Fruit fly (Drosophila melanogaster) whole organism, embryonic: ENCODE results near the gene CG9760.

Source experiments
- CG10543 ChIP-seq: fragments of 200-800 bp; sonication (Bioruptor generic); optimal IDR thresholded peaks from 3 replicates; lab custom pipeline; 2017; ENCODE audit warnings: missing biosample characterization, mild to moderate bottlenecking, missing genetic modification characterization, moderate library complexity
- CG10959 ChIP-seq: fragments of 200-800 bp; sonication (Bioruptor generic); IDR thresholded peaks from 2 replicates; pipeline ENCODE4 v1.3.6; 2022; ENCODE audit warnings: missing biosample characterization, missing genetic modification characterization
- CG11456 ChIP-seq: fragments of 200-800 bp; sonication (Bioruptor generic); IDR thresholded peaks from 3 replicates; pipeline ENCODE4 v1.3.6; 2022; ENCODE audit warnings: missing biosample characterization, missing genetic modification characterization
- CG15073 ChIP-seq: fragments of 200-800 bp; sonication (Bioruptor generic); optimal IDR thresholded peaks from 2 replicates; lab custom pipeline; 2016; ENCODE audit warnings: missing biosample characterization, missing genetic modification characterization
- CG16779 ChIP-seq: fragments of 200-800 bp; sonication (Bioruptor generic); IDR thresholded peaks from 2 replicates; pipeline ENCODE4 v1.3.6; 2022; ENCODE audit warnings: missing biosample characterization, missing genetic modification characterization
- CG17361 ChIP-seq: fragments of 200-800 bp; sonication (Bioruptor generic); IDR thresholded peaks from 3 replicates; pipeline ENCODE4 v1.3.6; 2022; ENCODE audit warnings: missing biosample characterization, missing genetic modification characterization
- CG2120 ChIP-seq: fragments of 200-800 bp; sonication (Bioruptor generic); optimal IDR thresholded peaks from 3 replicates; lab custom pipeline; 2016; ENCODE audit warnings: missing biosample characterization, missing genetic modification characterization
- CG2889 ChIP-seq: fragments of 200-800 bp; sonication (Bioruptor generic); IDR thresholded peaks from 3 replicates; pipeline ENCODE4 v1.3.6; 2022; ENCODE audit warnings: missing biosample characterization, missing genetic modification characterization
- CG34376 ChIP-seq: fragments of 200-800 bp; sonication (Bioruptor generic); optimal IDR thresholded peaks from 2 replicates; lab custom pipeline; 2018; ENCODE audit warnings: missing biosample characterization, mild to moderate bottlenecking, missing genetic modification characterization
- CG3838 ChIP-seq: fragments of 200-800 bp; sonication (Bioruptor generic); optimal IDR thresholded peaks from 3 replicates; lab custom pipeline; 2016; ENCODE audit warnings: missing biosample characterization, missing genetic modification characterization
- CG4404 ChIP-seq: fragments of 200-800 bp; sonication (Bioruptor generic); IDR thresholded peaks from 2 replicates; pipeline ENCODE4 v1.3.6; 2022; ENCODE audit warnings: missing biosample characterization, missing genetic modification characterization
- CG7987 ChIP-seq: fragments of 200-800 bp; sonication (Bioruptor generic); optimal IDR thresholded peaks from 2 replicates; lab custom pipeline; 2018; ENCODE audit warnings: missing biosample characterization, mild to moderate bottlenecking, missing genetic modification characterization, moderate library complexity
- CG8388 ChIP-seq: fragments of 200-800 bp; sonication (Bioruptor generic); optimal IDR thresholded peaks from 2 replicates; lab custom pipeline; 2019; ENCODE audit warnings: missing biosample characterization, mild to moderate bottlenecking, missing genetic modification characterization, moderate library complexity
- CG9797 ChIP-seq: fragments of 200-800 bp; sonication (Bioruptor generic); optimal IDR thresholded peaks from 3 replicates; lab custom pipeline; 2018; ENCODE audit warnings: missing biosample characterization, mild to moderate bottlenecking, missing genetic modification characterization
- D19B ChIP-seq: fragments of 200-800 bp; sonication (Bioruptor generic); optimal IDR thresholded peaks from 2 replicates; lab custom pipeline; 2017; ENCODE audit warnings: missing biosample characterization, mild to moderate bottlenecking, missing genetic modification characterization
- Dll ChIP-seq: fragments of 200-800 bp; sonication (Bioruptor generic); IDR thresholded peaks from 4 replicates; pipeline ENCODE4 v1.3.6; 2022; ENCODE audit warnings: missing biosample characterization, missing genetic modification characterization; ENCODE audit not compliant: partially characterized antibody
- Drgx ChIP-seq: fragments of 200-800 bp; sonication (Bioruptor generic); IDR thresholded peaks from 2 replicates; pipeline ENCODE4 v1.3.6; 2022; ENCODE audit warnings: missing biosample characterization, missing genetic modification characterization
- Ets65A ChIP-seq: fragments of 200-800 bp; sonication (Bioruptor generic); peaks from one replicate; lab custom pipeline; 2016; ENCODE audit warnings: missing biosample characterization, missing genetic modification characterization
- H15 ChIP-seq: fragments of 200-800 bp; sonication (Bioruptor generic); IDR thresholded peaks from 3 replicates; pipeline ENCODE4 v1.3.6; 2022; ENCODE audit warnings: missing biosample characterization, missing genetic modification characterization
- Meics ChIP-seq: fragments of 200-800 bp; sonication (Bioruptor generic); optimal IDR thresholded peaks from 2 replicates; lab custom pipeline; 2017; ENCODE audit warnings: missing biosample characterization, mild to moderate bottlenecking, missing genetic modification characterization
- PHDP ChIP-seq: fragments of 200-800 bp; sonication (Bioruptor generic); optimal IDR thresholded peaks from 3 replicates; lab custom pipeline; 2018; ENCODE audit warnings: missing biosample characterization, mild to moderate bottlenecking, missing genetic modification characterization, moderate library complexity
- Pdp1 ChIP-seq, 2 experiments: fragments of 200-800 bp; sonication (Bioruptor generic); optimal IDR thresholded peaks; 3 replicates each; lab custom pipeline; 2016; ENCODE audit warnings: missing biosample characterization in 2 of 2, missing genetic modification characterization in 2 of 2, mild to moderate bottlenecking in 1 of 2, moderate library complexity in 1 of 2
- TFAM ChIP-seq: fragments of 200-800 bp; sonication (Bioruptor generic); optimal IDR thresholded peaks from 2 replicates; lab custom pipeline; 2017; ENCODE audit warnings: missing biosample characterization, missing genetic modification characterization, inconsistent platforms
- al ChIP-seq: fragments of 200-800 bp; sonication (Bioruptor generic); IDR thresholded peaks from 2 replicates; pipeline ENCODE4 v1.3.6; 2022; ENCODE audit warnings: missing biosample characterization, missing genetic modification characterization
- bcd ChIP-seq: fragments of 200-800 bp; sonication (Bioruptor generic); optimal IDR thresholded peaks from 2 replicates; lab custom pipeline; 2017; ENCODE audit warnings: missing biosample characterization, mild to moderate bottlenecking, missing genetic modification characterization
- caup ChIP-seq: fragments of 200-800 bp; sonication (Bioruptor generic); optimal IDR thresholded peaks from 3 replicates; lab custom pipeline; 2017; ENCODE audit warnings: missing biosample characterization, mild to moderate bottlenecking, missing genetic modification characterization, moderate library complexity; ENCODE audit not compliant: severe bottlenecking
- ci ChIP-seq: fragments of 200-800 bp; sonication (Bioruptor generic); IDR thresholded peaks from 3 replicates; pipeline ENCODE4 v1.3.6; 2022; ENCODE audit warnings: missing biosample characterization, missing genetic modification characterization
- crc ChIP-seq: fragments of 200-800 bp; sonication (Bioruptor generic); optimal IDR thresholded peaks from 2 replicates; lab custom pipeline; 2016; ENCODE audit warnings: missing biosample characterization, missing genetic modification characterization
- crol ChIP-seq: fragments of 200-800 bp; sonication (Bioruptor generic); IDR thresholded peaks from 2 replicates; pipeline ENCODE4 v1.3.6; 2022; ENCODE audit warnings: missing biosample characterization, missing genetic modification characterization
- cwo ChIP-seq: fragments of 200-800 bp; sonication (Bioruptor generic); optimal IDR thresholded peaks from 3 replicates; lab custom pipeline; 2017; ENCODE audit warnings: missing biosample characterization, missing genetic modification characterization, mild to moderate bottlenecking, moderate library complexity, missing genetic modification reagents
- da ChIP-seq: fragments of 200-800 bp; sonication (Bioruptor generic); optimal IDR thresholded peaks from 2 replicates; lab custom pipeline; 2016; ENCODE audit warnings: missing biosample characterization, missing genetic modification characterization
- dmrt99B ChIP-seq: fragments of 200-800 bp; sonication (Bioruptor generic); optimal IDR thresholded peaks from 2 replicates; lab custom pipeline; 2018; ENCODE audit warnings: missing biosample characterization, mild to moderate bottlenecking, missing genetic modification characterization, moderate library complexity
- gce ChIP-seq: fragments of 200-800 bp; sonication (Bioruptor generic); IDR thresholded peaks from 3 replicates; pipeline ENCODE4 v1.3.6; 2022; ENCODE audit warnings: missing biosample characterization, missing genetic modification characterization
- grn ChIP-seq: fragments of 200-800 bp; sonication (Bioruptor generic); optimal IDR thresholded peaks from 3 replicates; lab custom pipeline; 2017; ENCODE audit warnings: missing biosample characterization, missing genetic modification characterization
- ham ChIP-seq: fragments of 200-800 bp; sonication (Bioruptor generic); IDR thresholded peaks from 2 replicates; pipeline ENCODE4 v1.3.6; 2022; ENCODE audit warnings: missing biosample characterization, missing genetic modification characterization
- hbn ChIP-seq: fragments of 200-800 bp; sonication (Bioruptor generic); IDR thresholded peaks from 2 replicates; pipeline ENCODE4 v1.3.6; 2022; ENCODE audit warnings: missing biosample characterization, missing genetic modification characterization; ENCODE audit not compliant: partially characterized antibody
- hkb ChIP-seq, 2 experiments: fragments of 200-800 bp in 1 of 2; fragments of >200 bp in 1 of 2; sonication (Bioruptor generic) in 1 of 2; IDR thresholded peaks in 1 of 2; optimal IDR thresholded peaks in 1 of 2; 2 replicates each; pipeline versions ENCODE4 v1.3.6 to Lab custom; 2017 to 2022; ENCODE audit warnings: missing biosample characterization in 1 of 2, missing genetic modification characterization in 1 of 2
- maf-S ChIP-seq: fragments of 200-800 bp; sonication (Bioruptor generic); optimal IDR thresholded peaks from 2 replicates; lab custom pipeline; 2016; ENCODE audit warnings: missing biosample characterization, missing genetic modification characterization
- pan ChIP-seq, 4 experiments: fragments of >200 bp in 3 of 4; fragments of 200-800 bp in 1 of 4; sonication (Bioruptor generic) in 1 of 4; optimal IDR thresholded peaks in 3 of 4; IDR thresholded peaks in 1 of 4; 2 replicates each; pipeline versions ENCODE4 v1.3.6 to Lab custom; 2017 to 2022; ENCODE audit warnings: missing biosample characterization in 2 of 4, missing genetic modification characterization in 2 of 4, mixed read lengths in 1 of 4
- row ChIP-seq: fragments of 200-800 bp; sonication (Bioruptor generic); IDR thresholded peaks from 3 replicates; pipeline ENCODE4 v1.3.6; 2022; ENCODE audit warnings: missing biosample characterization, missing genetic modification characterization
- sens ChIP-seq: fragments of 200-800 bp; sonication (Bioruptor generic); peaks from one replicate; lab custom pipeline; 2016; ENCODE audit warnings: missing biosample characterization, missing genetic modification characterization
- slbo ChIP-seq: fragments of 200-800 bp; sonication (Bioruptor generic); IDR thresholded peaks from 2 replicates; pipeline ENCODE4 v1.3.6; 2022; ENCODE audit warnings: missing biosample characterization, missing genetic modification characterization
- slp2 ChIP-seq: fragments of 200-800 bp; sonication (Bioruptor generic); optimal IDR thresholded peaks from 2 replicates; lab custom pipeline; 2016; ENCODE audit warnings: missing biosample characterization, missing genetic modification characterization
- sug ChIP-seq: fragments of 200-800 bp; optimal IDR thresholded peaks from 2 replicates; lab custom pipeline; 2019; ENCODE audit warnings: missing biosample characterization, mild to moderate bottlenecking, missing genetic modification characterization, moderate library complexity
- zf30C ChIP-seq: fragments of 200-800 bp; sonication (Bioruptor generic); optimal IDR thresholded peaks from 3 replicates; lab custom pipeline; 2018; ENCODE audit warnings: missing biosample characterization, mild to moderate bottlenecking, missing genetic modification characterization
- zfh1 ChIP-seq: fragments of 200-800 bp; sonication (Bioruptor generic); IDR thresholded peaks from 3 replicates; pipeline ENCODE4 v1.3.6; 2022; ENCODE audit warnings: missing biosample characterization, missing genetic modification characterization

Gene CG9760

dm6 chr3L:12184564-12185034 is 21.1 kb upstream of the CG9760 start, which contains the start of gene Miox:
Miox (plus strand) TSS chr3L:12184984.
- TF ChIP-seq Drgx (GFP tag; lab: Robert Waterston, UW) (no peak), da (GFP tag; lab: Kevin White, UChicago) (no peak), CG34376 (peak; percentile 65), CG7987 (GFP tag; lab: Kevin White, UChicago) (peak; percentile 69), sug (tag; lab: Kevin White, UChicago) (peak; percentile 75), crol (GFP tag; lab: Robert Waterston, UW) (peak; percentile 16; the same call in 1 of the 2 replicates), CG10543 (GFP tag; lab: Kevin White, UChicago) (peak; percentile 1)

DNA sequence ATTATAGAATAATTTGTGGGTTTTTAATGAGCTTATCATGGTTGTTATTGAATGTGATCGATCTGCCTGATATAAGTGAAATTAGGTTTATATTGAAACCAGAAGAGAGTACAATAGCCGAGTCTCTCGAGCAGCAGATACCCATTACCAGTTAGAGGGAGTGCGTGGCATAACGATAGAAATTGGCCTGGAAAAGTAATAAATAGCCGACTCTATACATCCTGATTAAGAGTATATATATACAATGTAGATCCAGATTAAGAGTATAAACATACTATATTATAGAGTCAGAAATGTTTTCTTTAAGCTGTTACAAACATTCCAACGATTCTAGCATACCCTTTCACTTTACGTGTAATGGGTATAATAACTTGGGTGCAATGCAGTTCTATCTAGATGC is 20.4 kb upstream of the CG9760 start:
- TF ChIP-seq hbn (GFP tag; lab: Robert Waterston, UW) (no peak), pan (optimal IDR thresholded peaks at IDR 0.05; lab: Kevin White, UChicago) (no peak), pan (GFP tag; optimal IDR thresholded peaks at IDR 0.05 in 1 of 2, IDR thresholded peaks at IDR 0.05 in 1 of 2) (peak in 1 of 2 experiments; percentile 30), D19B (GFP tag; lab: Kevin White, UChicago) (peak; percentile 61), al (GFP tag; lab: Robert Waterston, UW) (no peak), CG15073 (GFP tag; lab: Kevin White, UChicago) (no peak), sens (GFP tag; lab: Kevin White, UChicago) (peak; percentile 32), ham (GFP tag; lab: Robert Waterston, UW) (no peak), row (GFP tag; lab: Robert Waterston, UW) (0 out of 3 replicates have a peak, but pooled peaks have one; percentile 19), Ets65A (GFP tag; lab: Kevin White, UChicago) (peak; percentile 84)
- TF ChIP-seq, all 482 proteins: peak for 5

DNA sequence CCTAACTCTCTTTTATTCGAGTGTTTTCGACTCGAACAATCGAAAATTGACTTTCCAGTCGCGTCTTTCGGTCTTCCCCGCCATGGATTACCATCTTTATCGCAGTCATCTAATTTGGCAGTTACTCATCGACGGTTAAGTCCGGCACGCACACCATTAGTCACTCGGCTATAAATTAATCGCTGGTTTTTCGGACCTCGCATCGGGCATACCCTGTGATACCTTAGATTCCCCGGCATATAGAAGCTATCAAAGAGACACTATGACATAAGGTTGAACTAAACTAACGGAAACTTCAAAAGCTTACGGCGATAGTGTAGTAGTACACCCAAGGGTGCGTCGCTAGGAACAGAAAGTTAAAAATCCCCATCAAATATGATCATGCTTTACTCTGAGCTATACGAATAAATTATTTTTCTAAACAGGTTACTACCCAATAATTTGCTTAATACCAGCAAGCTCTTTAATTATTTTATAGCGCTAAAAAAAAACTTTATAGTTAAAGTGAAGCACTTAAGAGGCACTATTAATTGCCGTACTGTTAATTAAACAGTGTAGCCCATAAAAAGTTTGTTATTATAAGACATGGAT is 15.4 kb upstream of the CG9760 start:
- TF ChIP-seq slbo = peak; percentile 50
- TF ChIP-seq bcd (GFP tag; lab: Kevin White, UChicago) = peak; percentile 13
- TF ChIP-seq crc = no peak
- no peak for TF ChIP-seq CG2889 (GFP tag; lab: Robert Waterston, UW)
- TF ChIP-seq Dll (GFP tag; lab: Robert Waterston, UW) = no peak
- TF ChIP-seq cwo (GFP tag; lab: Kevin White, UChicago) = peak; percentile 16
- no peak for TF ChIP-seq zf30C (GFP tag; lab: Kevin White, UChicago)
- no peak for TF ChIP-seq CG4404 (GFP tag; lab: Robert Waterston, UW)
- no peak for TF ChIP-seq slp2 (GFP tag; lab: Kevin White, UChicago)
- 0 out of 3 replicates have a peak, but pooled peaks have one; percentile 21 for TF ChIP-seq gce (GFP tag; lab: Robert Waterston, UW)
- TF ChIP-seq Meics = peak; percentile 24
- TF ChIP-seq PHDP (tag; lab: Kevin White, UChicago) = no peak
- no peak for TF ChIP-seq CG11456 (GFP tag; lab: Robert Waterston, UW)
- peak; percentile 44 for TF ChIP-seq CG2120 (GFP tag; lab: Kevin White, UChicago)
- no peak for TF ChIP-seq maf-S
- TF ChIP-seq H15 (GFP tag; lab: Robert Waterston, UW) = 0 out of 3 replicates have a peak, but pooled peaks have one; percentile 37
- TF ChIP-seq Pdp1 (GFP tag; optimal IDR thresholded peaks at IDR 0.05; lab: Kevin White, UChicago) = peak in 1 of 2 experiments; percentile 83
- no peak for TF ChIP-seq CG10959 (GFP tag; lab: Robert Waterston, UW)
- TF ChIP-seq caup (GFP tag; lab: Kevin White, UChicago) = peak; percentile 9
- peak; percentile 41 for TF ChIP-seq dmrt99B
- peak; percentile 24; the same call in 1 of the 3 replicates for TF ChIP-seq zfh1 (GFP tag; lab: Robert Waterston, UW)
- TF ChIP-seq CG17361 = peak; percentile 36; the same call in 2 of the 3 replicates
- no peak for TF ChIP-seq CG8388
- TF ChIP-seq hkb (optimal IDR thresholded peaks at IDR 0.05; lab: Kevin White, UChicago) = no peak
- no peak for TF ChIP-seq hkb (GFP tag; IDR thresholded peaks at IDR 0.05; lab: Robert Waterston, UW)
- TF ChIP-seq CG9797 (GFP tag; lab: Kevin White, UChicago) = no peak
- TF ChIP-seq CG3838 (GFP tag; lab: Kevin White, UChicago) = no peak
- peak; percentile 34 for TF ChIP-seq grn (GFP tag; lab: Kevin White, UChicago)
- no peak for TF ChIP-seq TFAM
- TF ChIP-seq CG16779 (GFP tag; lab: Robert Waterston, UW) = no peak
- peak; percentile 43; the same call in 1 of the 3 replicates for TF ChIP-seq ci (GFP tag; lab: Robert Waterston, UW)
